Fruit fly (Drosophila melanogaster) whole organism, embryonic: ENCODE results near the gene Ets97D.

ENCODE experiments used
- ATbp ChIP-seq: fragments of 200-800 bp; sonication (Bioruptor generic); optimal IDR thresholded peaks from 2 replicates; lab custom pipeline; 2017; ENCODE audit warnings: missing biosample characterization, mild to moderate bottlenecking, missing genetic modification characterization, missing genetic modification reagents
- Atf6 ChIP-seq: fragments of 200-800 bp; sonication (Bioruptor generic); IDR thresholded peaks from 2 replicates; pipeline ENCODE4 v1.3.6; 2022; ENCODE audit warnings: missing biosample characterization, missing genetic modification characterization
- Awh ChIP-seq: fragments of 200-800 bp; sonication (Bioruptor generic); IDR thresholded peaks from 2 replicates; pipeline ENCODE4, ENCODE4 v1.3.6; 2022; ENCODE audit warnings: missing biosample characterization, missing genetic modification characterization
- B-H1 ChIP-seq: fragments of 200-800 bp; sonication (Bioruptor generic); IDR thresholded peaks from 3 replicates; pipeline ENCODE4 v1.3.6; 2022; ENCODE audit warnings: missing biosample characterization, missing genetic modification characterization
- CG10209 ChIP-seq: fragments of 200-800 bp; sonication (Bioruptor generic); optimal IDR thresholded peaks from 3 replicates; lab custom pipeline; 2017; ENCODE audit warnings: missing biosample characterization, mild to moderate bottlenecking, missing genetic modification characterization, missing genetic modification reagents
- CG11093 ChIP-seq: fragments of 200-800 bp; sonication (Bioruptor generic); IDR thresholded peaks from 3 replicates; pipeline ENCODE4 v1.3.6; 2022; ENCODE audit warnings: missing biosample characterization, missing genetic modification characterization
- CG12219 ChIP-seq: fragments of 200-800 bp; sonication (Bioruptor generic); optimal IDR thresholded peaks from 3 replicates; lab custom pipeline; 2018; ENCODE audit warnings: missing biosample characterization, mild to moderate bottlenecking, missing genetic modification characterization
- CG12299 ChIP-seq: fragments of 200-800 bp; sonication (Bioruptor generic); optimal IDR thresholded peaks from 2 replicates; lab custom pipeline; 2018; ENCODE audit warnings: missing biosample characterization, mild to moderate bottlenecking, missing genetic modification characterization
- CG12744 ChIP-seq: fragments of 200-800 bp; sonication (Bioruptor generic); optimal IDR thresholded peaks from 2 replicates; lab custom pipeline; 2016; ENCODE audit warnings: missing biosample characterization, missing genetic modification characterization
- CG14014 ChIP-seq: fragments of 200-800 bp; sonication (Bioruptor generic); IDR thresholded peaks from 2 replicates; pipeline ENCODE4 v1.3.6; 2022; ENCODE audit warnings: missing biosample characterization, missing genetic modification characterization
- CG14441 ChIP-seq: fragments of 200-800 bp; sonication (Bioruptor generic); IDR thresholded peaks from 2 replicates; pipeline ENCODE4 v1.3.6; 2022; ENCODE audit warnings: missing biosample characterization, missing genetic modification characterization
- CG16863 ChIP-seq: fragments of 200-800 bp; sonication (Bioruptor generic); optimal IDR thresholded peaks from 3 replicates; lab custom pipeline; 2016; ENCODE audit warnings: missing biosample characterization, missing genetic modification characterization
- CG17359 ChIP-seq: fragments of 200-800 bp; sonication (Bioruptor generic); optimal IDR thresholded peaks from 3 replicates; lab custom pipeline; 2018; ENCODE audit warnings: missing biosample characterization, mild to moderate bottlenecking, missing genetic modification characterization, moderate library complexity
- CG18599 ChIP-seq: fragments of 200-800 bp; sonication (Bioruptor generic); optimal IDR thresholded peaks from 3 replicates; lab custom pipeline; 2017; ENCODE audit warnings: missing biosample characterization, missing genetic modification characterization, mild to moderate bottlenecking, moderate library complexity, missing genetic modification reagents
- CG18619 ChIP-seq: fragments of 200-800 bp; sonication (Bioruptor generic); optimal IDR thresholded peaks from 3 replicates; lab custom pipeline; 2017; ENCODE audit warnings: missing biosample characterization, mild to moderate bottlenecking, missing genetic modification characterization
- CG31441 ChIP-seq: fragments of 200-800 bp; sonication (Bioruptor generic); IDR thresholded peaks from 2 replicates; pipeline ENCODE4 v1.3.6; 2022; ENCODE audit warnings: missing biosample characterization, missing genetic modification characterization
- CG32772 ChIP-seq: fragments of 200-800 bp; sonication (Bioruptor generic); IDR thresholded peaks from 2 replicates; pipeline ENCODE4 v1.3.6; 2022; ENCODE audit warnings: missing biosample characterization, missing genetic modification characterization
- CG3995 ChIP-seq: fragments of 200-800 bp; sonication (Bioruptor generic); optimal IDR thresholded peaks from 3 replicates; lab custom pipeline; 2016; ENCODE audit warnings: missing biosample characterization, missing genetic modification characterization
- CG4328 ChIP-seq: fragments of 200-800 bp; sonication (Bioruptor generic); optimal IDR thresholded peaks from 3 replicates; lab custom pipeline; 2017; ENCODE audit warnings: missing biosample characterization, missing genetic modification reagents, missing genetic modification characterization
- CG4730 ChIP-seq: fragments of 200-800 bp; sonication (Bioruptor generic); IDR thresholded peaks from 2 replicates; pipeline ENCODE4 v1.3.6; 2022; ENCODE audit warnings: missing biosample characterization, missing genetic modification characterization
- CG6272 ChIP-seq: fragments of 200-800 bp; sonication (Bioruptor generic); IDR thresholded peaks from 2 replicates; pipeline ENCODE4 v1.3.6; 2022; ENCODE audit warnings: missing biosample characterization, missing genetic modification characterization
- CG6813 ChIP-seq: fragments of 200-800 bp; sonication (Bioruptor generic); optimal IDR thresholded peaks from 2 replicates; lab custom pipeline; 2017; ENCODE audit warnings: missing biosample characterization, missing genetic modification characterization, mild to moderate bottlenecking, moderate library complexity, missing genetic modification reagents
- CG7556 ChIP-seq: fragments of 200-800 bp; sonication (Bioruptor generic); optimal IDR thresholded peaks from 2 replicates; lab custom pipeline; 2017; ENCODE audit warnings: missing biosample characterization, mild to moderate bottlenecking, missing genetic modification characterization
- CG7839 ChIP-seq: fragments of 200-800 bp; sonication (Bioruptor generic); optimal IDR thresholded peaks from 3 replicates; lab custom pipeline; 2018; ENCODE audit warnings: missing biosample characterization, mild to moderate bottlenecking, missing genetic modification characterization, moderate library complexity
- CG7963 ChIP-seq: fragments of 200-800 bp; sonication (Bioruptor generic); IDR thresholded peaks from 3 replicates; pipeline ENCODE4 v1.3.6; 2022; ENCODE audit warnings: missing biosample characterization, missing genetic modification characterization; ENCODE audit not compliant: partially characterized antibody
- CG8924 ChIP-seq: fragments of 200-800 bp; optimal IDR thresholded peaks from 3 replicates; lab custom pipeline; 2019; ENCODE audit warnings: missing biosample characterization, mild to moderate bottlenecking, missing genetic modification characterization, moderate library complexity
- E2f2 ChIP-seq: fragments of 200-800 bp; sonication (Bioruptor generic); IDR thresholded peaks from 2 replicates; pipeline ENCODE4 v1.3.6; 2022; ENCODE audit warnings: missing biosample characterization, missing genetic modification characterization
- Eip74EF ChIP-seq, 2 experiments: fragments of 200-800 bp in 1 of 2; fragments of >200 bp in 1 of 2; sonication (Bioruptor generic) in 1 of 2; optimal IDR thresholded peaks; 2 replicates each; lab custom pipeline; 2017 to 2019; ENCODE audit warnings: missing biosample characterization in 2 of 2, missing genetic modification characterization in 2 of 2, mild to moderate bottlenecking in 1 of 2, moderate library complexity in 1 of 2
- Fer1 ChIP-seq: fragments of 200-800 bp; sonication (Bioruptor generic); optimal IDR thresholded peaks from 2 replicates; lab custom pipeline; 2017; ENCODE audit warnings: missing biosample characterization, mild to moderate bottlenecking, missing genetic modification characterization
- Gsc ChIP-seq: fragments of 200-800 bp; sonication (Bioruptor generic); IDR thresholded peaks from 2 replicates; pipeline ENCODE4 v1.3.6; 2022; ENCODE audit warnings: missing biosample characterization, missing genetic modification characterization
- Gug ChIP-seq: fragments of 200-800 bp; sonication (Bioruptor generic); IDR thresholded peaks from 4 replicates; pipeline ENCODE4 v1.3.6; 2022; ENCODE audit warnings: missing biosample characterization, missing genetic modification characterization
- Hey ChIP-seq: fragments of 200-800 bp; sonication (Bioruptor generic); optimal IDR thresholded peaks from 3 replicates; lab custom pipeline; 2018; ENCODE audit warnings: missing biosample characterization, mild to moderate bottlenecking, missing genetic modification characterization
- HmgZ ChIP-seq: fragments of 200-800 bp; sonication (Bioruptor generic); optimal IDR thresholded peaks from 2 replicates; lab custom pipeline; 2018; ENCODE audit warnings: missing biosample characterization, mild to moderate bottlenecking, missing genetic modification characterization
- Hr3 ChIP-seq: fragments of 200-800 bp; sonication (Bioruptor generic); optimal IDR thresholded peaks from 3 replicates; lab custom pipeline; 2016; ENCODE audit warnings: missing biosample characterization, missing genetic modification characterization
- Mes4 ChIP-seq: fragments of 200-800 bp; sonication (Bioruptor generic); optimal IDR thresholded peaks from 2 replicates; lab custom pipeline; 2016; ENCODE audit warnings: missing biosample characterization, missing genetic modification characterization
- Rfx ChIP-seq: fragments of 200-800 bp; sonication (Bioruptor generic); IDR thresholded peaks from 2 replicates; pipeline ENCODE4 v1.3.6; 2022; ENCODE audit warnings: missing biosample characterization, missing genetic modification characterization
- Xrp1 ChIP-seq: fragments of 200-800 bp; sonication (Bioruptor generic); IDR thresholded peaks from 2 replicates; pipeline ENCODE4 v1.3.6; 2022; ENCODE audit warnings: missing biosample characterization, missing genetic modification characterization
- danr ChIP-seq: fragments of 200-800 bp; sonication (Bioruptor generic); IDR thresholded peaks from 2 replicates; pipeline ENCODE4 v1.3.6; 2022; ENCODE audit warnings: missing biosample characterization, missing genetic modification characterization
- gem ChIP-seq: fragments of 200-800 bp; sonication (Bioruptor generic); optimal IDR thresholded peaks from 2 replicates; lab custom pipeline; 2019; ENCODE audit warnings: missing biosample characterization, mild to moderate bottlenecking, missing genetic modification characterization, moderate library complexity
- ind ChIP-seq: fragments of 200-800 bp; sonication (Bioruptor generic); optimal IDR thresholded peaks from 3 replicates; lab custom pipeline; 2016; ENCODE audit warnings: missing biosample characterization, missing genetic modification characterization
- peb ChIP-seq: fragments of 200-800 bp; sonication (Bioruptor generic); IDR thresholded peaks from 2 replicates; pipeline ENCODE4 v1.3.6; 2022; ENCODE audit warnings: missing biosample characterization, missing genetic modification characterization
- pho ChIP-seq: fragments of 200-800 bp; sonication (Bioruptor generic); optimal IDR thresholded peaks from 2 replicates; lab custom pipeline; 2016; ENCODE audit warnings: missing biosample characterization, missing genetic modification characterization
- pros ChIP-seq: fragments of 200-800 bp; sonication (Bioruptor generic); optimal IDR thresholded peaks from 3 replicates; lab custom pipeline; 2019; ENCODE audit warnings: missing biosample characterization, mild to moderate bottlenecking, missing genetic modification characterization, moderate library complexity
- pum ChIP-seq: fragments of 200-800 bp; sonication (Bioruptor generic); optimal IDR thresholded peaks from 2 replicates; lab custom pipeline; 2016; ENCODE audit warnings: missing biosample characterization, missing genetic modification characterization
- shn ChIP-seq: fragments of 200-800 bp; sonication (Bioruptor generic); optimal IDR thresholded peaks from 3 replicates; lab custom pipeline; 2016; ENCODE audit warnings: missing biosample characterization, missing genetic modification characterization
- sisA ChIP-seq: fragments of 200-800 bp; sonication (Bioruptor generic); IDR thresholded peaks from 2 replicates; pipeline ENCODE4 v1.3.6; 2022; ENCODE audit warnings: missing biosample characterization, missing genetic modification characterization
- sr ChIP-seq: fragments of 200-800 bp; sonication (Bioruptor generic); IDR thresholded peaks from 3 replicates; pipeline ENCODE4 v1.3.6; 2022; ENCODE audit warnings: missing biosample characterization, missing genetic modification characterization
- tap ChIP-seq: fragments of 200-800 bp; optimal IDR thresholded peaks from 3 replicates; lab custom pipeline; 2019; ENCODE audit warnings: missing biosample characterization, mild to moderate bottlenecking, missing genetic modification characterization, moderate library complexity
- zfh1 ChIP-seq: fragments of 200-800 bp; sonication (Bioruptor generic); IDR thresholded peaks from 3 replicates; pipeline ENCODE4 v1.3.6; 2022; ENCODE audit warnings: missing biosample characterization, missing genetic modification characterization

The Ets97D gene

DNA sequence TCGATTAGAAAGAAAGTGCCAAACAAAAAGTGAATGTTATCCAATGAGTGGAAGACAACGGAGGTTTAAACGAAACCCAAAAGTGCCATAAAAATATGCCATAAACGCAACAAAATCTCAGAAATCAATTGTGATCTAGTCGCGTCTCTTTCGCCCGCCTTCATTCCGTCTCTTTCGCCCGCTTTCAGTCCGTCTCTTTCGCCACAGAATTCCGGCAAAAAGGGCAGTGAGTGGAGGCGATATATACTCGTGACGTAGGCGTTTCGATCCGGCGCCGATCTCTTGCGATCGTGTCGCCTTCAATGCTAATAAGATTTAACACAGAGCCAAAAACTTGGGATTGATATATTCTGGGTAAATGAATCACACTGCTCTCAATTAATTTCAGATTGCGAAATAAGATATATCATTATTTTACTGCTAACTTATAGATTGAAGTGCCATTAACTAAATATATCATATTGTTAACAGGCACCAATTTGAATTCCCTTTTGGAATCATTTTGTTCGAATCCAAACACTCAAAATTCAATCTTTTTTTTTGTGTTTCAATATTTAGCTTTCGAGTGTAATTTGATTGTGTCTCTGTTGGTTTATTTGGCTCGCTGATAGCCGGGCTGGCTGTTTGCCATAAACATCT, 24.5 kb downstream of the Ets97D start (continued):
- TF ChIP-seq ind (GFP tag; lab: Kevin White, UChicago) (peak; percentile 31), CG17359 (tag; lab: Kevin White, UChicago) (peak; percentile 25), CG7839 (tag; lab: Kevin White, UChicago) (peak; percentile 67), CG18619 (GFP tag; lab: Kevin White, UChicago) (peak; percentile 14), CG4730 (GFP tag; lab: Robert Waterston, UW) (0 out of 2 replicates have a peak, but pooled peaks have one; percentile 26), ATbp (GFP tag; lab: Kevin White, UChicago) (peak; percentile 43), peb (GFP tag; lab: Robert Waterston, UW) (no peak), pros (GFP tag; lab: Kevin White, UChicago) (no peak), CG7963 (no peak), CG32772 (no peak), CG3995 (no peak), CG4328 (GFP tag; lab: Kevin White, UChicago) (peak; percentile 51), CG6272 (GFP tag; lab: Robert Waterston, UW) (0 out of 2 replicates have a peak, but pooled peaks have one; percentile 17), Atf6 (GFP tag; lab: Robert Waterston, UW) (peak; percentile 53; the same call in 1 of the 2 replicates), CG10209 (GFP tag; lab: Kevin White, UChicago) (peak; percentile 30), Hey (tag; lab: Kevin White, UChicago) (no peak), CG12299 (tag; lab: Kevin White, UChicago) (peak; percentile 31), HmgZ (peak; percentile 12), danr (GFP tag; lab: Robert Waterston, UW) (no peak), CG16863 (peak; percentile 32), CG12219 (peak; percentile 50), pum (GFP tag; lab: Kevin White, UChicago) (peak; percentile 51), CG8924 (peak; percentile 37), gem (peak; percentile 78), Mes4 (peak; percentile 5), zfh1 (GFP tag; lab: Robert Waterston, UW) (peak; percentile 34; the same call in 1 of the 3 replicates), Gsc (GFP tag; lab: Robert Waterston, UW) (no peak), CG31441 (peak; percentile 56), CG12744 (GFP tag; lab: Kevin White, UChicago) (peak; percentile 40), CG6813 (GFP tag; lab: Kevin White, UChicago) (peak; percentile 15), pho (GFP tag; lab: Kevin White, UChicago) (peak; percentile 2), sr (GFP tag; lab: Robert Waterston, UW) (peak; percentile 78), E2f2 (0 out of 2 replicates have a peak, but pooled peaks have one; percentile 21), CG18599 (GFP tag; lab: Kevin White, UChicago) (peak; percentile 23), Hr3 (GFP tag; lab: Kevin White, UChicago) (peak; percentile 21), CG11093 (GFP tag; lab: Robert Waterston, UW) (no peak), Fer1 (GFP tag; lab: Kevin White, UChicago) (peak; percentile 51), CG14441 (GFP tag; lab: Robert Waterston, UW) (peak; percentile 55; the same call in 1 of the 2 replicates), CG14014 (GFP tag; lab: Robert Waterston, UW) (peak; percentile 53; the same call in 1 of the 2 replicates), Xrp1 (GFP tag; lab: Robert Waterston, UW) (0 out of 2 replicates have a peak, but pooled peaks have one; percentile 35), Gug (GFP tag; lab: Robert Waterston, UW) (no peak), B-H1 (GFP tag; lab: Robert Waterston, UW) (0 out of 3 replicates have a peak, but pooled peaks have one; percentile 21), sisA (no peak), Rfx (peak; percentile 48; the same call in 1 of the 2 replicates), CG7556 (GFP tag; lab: Kevin White, UChicago) (peak; percentile 58), Awh (GFP tag; lab: Robert Waterston, UW) (no peak), Eip74EF (GFP tag; optimal IDR thresholded peaks at IDR 0.05; lab: Kevin White, UChicago) (peak in 1 of 2 experiments; percentile 60), shn (GFP tag; lab: Kevin White, UChicago) (no peak), tap (peak; percentile 9)
